Fruit fly (Drosophila melanogaster) whole organism, prepupa: ENCODE measurements around the gene ND-B14.5A.

Experiments
- Blimp-1 ChIP-seq: fragments of 200-800 bp; sonication (Bioruptor generic); optimal IDR thresholded peaks from 3 replicates; lab custom pipeline; 2017; ENCODE audit warnings: missing biosample characterization, missing genetic modification characterization, mild to moderate bottlenecking, moderate library complexity, missing genetic modification reagents
- CG1621 ChIP-seq: fragments of 200-800 bp; sonication (Bioruptor generic); optimal IDR thresholded peaks from 3 replicates; lab custom pipeline; 2018; ENCODE audit warnings: missing biosample characterization, mild to moderate bottlenecking, missing genetic modification characterization
- CG6792 ChIP-seq: fragments of 200-800 bp; sonication (Bioruptor generic); optimal IDR thresholded peaks from 3 replicates; lab custom pipeline; 2016; ENCODE audit warnings: missing biosample characterization, missing genetic modification characterization
- CG6808 ChIP-seq: fragments of 200-800 bp; sonication (Bioruptor generic); optimal IDR thresholded peaks from 3 replicates; lab custom pipeline; 2017; ENCODE audit warnings: missing biosample characterization, missing genetic modification characterization, mild to moderate bottlenecking, moderate library complexity, missing genetic modification reagents
- Eip75B ChIP-seq: fragments of 200-800 bp; sonication (Bioruptor generic); optimal IDR thresholded peaks from 3 replicates; lab custom pipeline; 2016; ENCODE audit warnings: missing biosample characterization, missing genetic modification characterization
- OdsH ChIP-seq: fragments of 200-800 bp; sonication (Bioruptor generic); optimal IDR thresholded peaks from 3 replicates; lab custom pipeline; 2016; ENCODE audit warnings: missing biosample characterization, missing genetic modification characterization
- Sox102F ChIP-seq: fragments of 200-800 bp; sonication (Bioruptor generic); optimal IDR thresholded peaks from 2 replicates; lab custom pipeline; 2016; ENCODE audit warnings: missing biosample characterization, mild to moderate bottlenecking, missing genetic modification characterization
- Sox15 ChIP-seq: fragments of 200-800 bp; sonication (Bioruptor generic); optimal IDR thresholded peaks from 3 replicates; lab custom pipeline; 2016; ENCODE audit warnings: missing biosample characterization, missing genetic modification characterization
- eg ChIP-seq: fragments of 200-800 bp; sonication (Bioruptor generic); IDR thresholded peaks from 3 replicates; pipeline ENCODE4 v1.3.6; 2022; ENCODE audit warnings: missing biosample characterization, missing genetic modification characterization
- fd59A ChIP-seq: fragments of 200-800 bp; sonication (Bioruptor generic); optimal IDR thresholded peaks from 2 replicates; lab custom pipeline; 2017; ENCODE audit warnings: missing biosample characterization, mild to moderate bottlenecking, missing genetic modification characterization, missing genetic modification reagents
- salr ChIP-seq, 2 experiments: fragments of 200-800 bp; sonication (Bioruptor generic); optimal IDR thresholded peaks; 3 replicates each; lab custom pipeline; 2016 to 2018; ENCODE audit warnings: missing biosample characterization in 2 of 2, missing genetic modification characterization in 2 of 2, mild to moderate bottlenecking in 1 of 2
- ss ChIP-seq, 2 experiments: fragments of 200-800 bp; sonication (Bioruptor generic); optimal IDR thresholded peaks; 2 replicates in 1 of 2; 3 replicates in 1 of 2; lab custom pipeline; 2017 to 2018; ENCODE audit warnings: mild to moderate bottlenecking in 2 of 2, missing biosample characterization in 2 of 2, missing genetic modification characterization in 2 of 2, moderate library complexity in 1 of 2

- TF ChIP-seq CG1621 (no peak), CG6808 (GFP tag; lab: Kevin White, UChicago) (peak; percentile 19), ss (GFP tag; optimal IDR thresholded peaks at IDR 0.05; lab: Kevin White, UChicago) (peak; percentile 2 to 27), Sox15 (GFP tag; lab: Kevin White, UChicago) (no peak), salr (GFP tag; optimal IDR thresholded peaks at IDR 0.05; lab: Kevin White, UChicago) (no peak), Blimp-1 (GFP tag; lab: Kevin White, UChicago) (no peak), CG6792 (GFP tag; lab: Kevin White, UChicago) (no peak), OdsH (peak; percentile 52), Sox102F (peak; percentile 32), fd59A (GFP tag; lab: Kevin White, UChicago) (no peak), Eip75B (peak; percentile 8), eg (GFP tag; lab: Robert Waterston, UW) (peak; percentile 69; the same call in 1 of the 3 replicates)
Measured at dm6 chrX:2196086-2196732, 23.9 kb downstream of the ND-B14.5A start.
